Worm (Caenorhabditis elegans) whole organism, mixed stage, embryonic: ENCODE results near the gene uba-1.

Source experiments
- M03D4.4 ChIP-seq: sonication (generic microtip); optimal IDR thresholded peaks from 2 replicates; lab custom pipeline; 2017; ENCODE audit warnings: mild to moderate bottlenecking, missing genetic modification characterization, missing compliant biosample characterization
- bed-3 ChIP-seq: fragments of 200-800 bp; sonication (Bioruptor generic); optimal IDR thresholded peaks from 3 replicates; lab custom pipeline; 2018; ENCODE audit warnings: mild to moderate bottlenecking, missing genetic modification characterization, moderate library complexity, missing compliant biosample characterization
- blmp-1 ChIP-seq: fragments of 150-350 bp; optimal IDR thresholded peaks from 2 replicates; lab custom pipeline; 2014; ENCODE audit warnings: missing biosample characterization, missing genetic modification characterization
- ces-1 ChIP-seq: fragments of 150-350 bp; optimal IDR thresholded peaks from 2 replicates; lab custom pipeline; 2014; ENCODE audit warnings: missing biosample characterization, missing genetic modification reagents, missing genetic modification characterization
- cnd-1 ChIP-seq: fragments of 200-800 bp; sonication (Bioruptor generic); optimal IDR thresholded peaks from 2 replicates; lab custom pipeline; 2018; ENCODE audit warnings: mild to moderate bottlenecking, missing genetic modification characterization, missing compliant biosample characterization
- drap-1 ChIP-seq: fragments of 200-800 bp; sonication (Bioruptor generic); optimal IDR thresholded peaks from 3 replicates; lab custom pipeline; 2018; ENCODE audit warnings: mild to moderate bottlenecking, missing genetic modification characterization, missing compliant biosample characterization
- flh-1 ChIP-seq: fragments of 200-800 bp; sonication (Bioruptor generic); optimal IDR thresholded peaks from 2 replicates; lab custom pipeline; 2018; ENCODE audit warnings: mild to moderate bottlenecking, missing genetic modification characterization, moderate library complexity, missing compliant biosample characterization
- ham-2 ChIP-seq: fragments of 200-800 bp; sonication (Bioruptor generic); optimal IDR thresholded peaks from 2 replicates; lab custom pipeline; 2018; ENCODE audit warnings: mild to moderate bottlenecking, missing genetic modification characterization, missing compliant biosample characterization
- hlh-1 ChIP-seq: fragments of 150-350 bp; optimal IDR thresholded peaks from 2 replicates; lab custom pipeline; 2014; ENCODE audit warnings: missing biosample characterization, missing genetic modification reagents, missing genetic modification characterization
- lin-13 ChIP-seq: fragments of 150-350 bp; optimal IDR thresholded peaks from 2 replicates; lab custom pipeline; 2014; ENCODE audit warnings: missing biosample characterization, missing genetic modification characterization
- lin-32 ChIP-seq: fragments of 200-800 bp; sonication (Bioruptor generic); optimal IDR thresholded peaks from 2 replicates; lab custom pipeline; 2018; ENCODE audit warnings: mild to moderate bottlenecking, missing genetic modification characterization, missing compliant biosample characterization
- lsy-2 ChIP-seq: fragments of 150-350 bp; optimal IDR thresholded peaks from 2 replicates; lab custom pipeline; 2014; ENCODE audit warnings: missing biosample characterization, missing genetic modification characterization
- mab-5 ChIP-seq: fragments of 150-350 bp; optimal IDR thresholded peaks from 2 replicates; lab custom pipeline; 2014; ENCODE audit warnings: missing biosample characterization, missing genetic modification characterization
- nhr-12 ChIP-seq: fragments of 150-350 bp; optimal IDR thresholded peaks from 2 replicates; lab custom pipeline; 2014; ENCODE audit warnings: missing biosample characterization, missing genetic modification characterization
- nhr-2 ChIP-seq: fragments of 150-350 bp; optimal IDR thresholded peaks from 2 replicates; lab custom pipeline; 2014; ENCODE audit warnings: missing biosample characterization, missing genetic modification characterization
- nhr-28 ChIP-seq: fragments of 150-350 bp; optimal IDR thresholded peaks from 2 replicates; lab custom pipeline; 2014; ENCODE audit warnings: missing biosample characterization, missing genetic modification characterization
- nhr-76 ChIP-seq: sonication (generic microtip); optimal IDR thresholded peaks from 2 replicates; lab custom pipeline; 2017; ENCODE audit warnings: missing biosample characterization, missing genetic modification characterization
- sem-2 ChIP-seq: fragments of 200-800 bp; sonication (Bioruptor generic); optimal IDR thresholded peaks from 2 replicates; lab custom pipeline; 2018; ENCODE audit warnings: mild to moderate bottlenecking, missing genetic modification characterization, missing compliant biosample characterization
- sptf-1 ChIP-seq: sonication (generic microtip); optimal IDR thresholded peaks from 2 replicates; lab custom pipeline; 2017; ENCODE audit warnings: mild to moderate bottlenecking, missing genetic modification characterization, moderate library complexity, missing compliant biosample characterization
- tbx-8 ChIP-seq: fragments of 200-800 bp; sonication (Bioruptor generic); optimal IDR thresholded peaks from 2 replicates; lab custom pipeline; 2018; ENCODE audit warnings: mild to moderate bottlenecking, missing genetic modification characterization, moderate library complexity, missing compliant biosample characterization
- unc-120 ChIP-seq: sonication (generic microtip); optimal IDR thresholded peaks from 2 replicates; lab custom pipeline; 2017; ENCODE audit warnings: missing genetic modification characterization, missing compliant biosample characterization; ENCODE audit not compliant: poor library complexity, severe bottlenecking
- unc-39 ChIP-seq: fragments of 150-350 bp; optimal IDR thresholded peaks from 2 replicates; lab custom pipeline; 2014; ENCODE audit warnings: missing biosample characterization, missing genetic modification characterization
- zip-8 ChIP-seq: fragments of 150-350 bp; optimal IDR thresholded peaks from 2 replicates; lab custom pipeline; 2014; ENCODE audit warnings: missing biosample characterization, missing genetic modification characterization

Gene uba-1

ce11 chrIV:10001748-10002147 lies 7.0 kb upstream of the uba-1 start, which contains the start of gene C47E12.3:
Gene C47E12.3 (minus strand): TSS chrIV:10001848.
- no peak for TF ChIP-seq flh-1 (GFP tag; lab: Kevin White, UChicago)
- no peak for TF ChIP-seq nhr-28 (tag; lab: Kevin White, UChicago)
- TF ChIP-seq hlh-1 = no peak
- no peak for TF ChIP-seq bed-3 (GFP tag; lab: Kevin White, UChicago)
- TF ChIP-seq sem-2 (GFP tag; lab: Kevin White, UChicago) = no peak
- TF ChIP-seq mab-5 (tag; lab: Kevin White, UChicago) = no peak

- TF ChIP-seq lsy-2 (tag; lab: Kevin White, UChicago) = peak; percentile 54
- no peak for TF ChIP-seq nhr-2 (tag; lab: Kevin White, UChicago)
Observed at ce11 chrIV:9998487-9999218, 3.9 kb upstream of the uba-1 start, which contains the start of gene pyp-1. Gene pyp-1 (minus strand): TSS chrIV:9998925.

- no peak for TF ChIP-seq ces-1 (GFP tag; lab: Kevin White, UChicago)
- no peak for TF ChIP-seq nhr-28 (tag; lab: Kevin White, UChicago)
- TF ChIP-seq nhr-2 (tag; lab: Kevin White, UChicago) = no peak
- no peak for TF ChIP-seq sptf-1 (tag; lab: Kevin White, UChicago)
- TF ChIP-seq cnd-1 (tag; lab: Kevin White, UChicago) = no peak
- TF ChIP-seq drap-1 (GFP tag; lab: Kevin White, UChicago) = no peak
- TF ChIP-seq, all 35 proteins: peak for 0
Observed at ce11 chrIV:9993403-9994132, 1.2 kb downstream of the uba-1 start.

ce11 chrIV:9989416-9989815 lies 5.3 kb downstream of the uba-1 start:
- no peak for TF ChIP-seq unc-120 (tag; lab: Kevin White, UChicago)
- TF ChIP-seq cnd-1 (tag; lab: Kevin White, UChicago) = no peak
- TF ChIP-seq flh-1 (GFP tag; lab: Kevin White, UChicago) = no peak
- TF ChIP-seq nhr-2 (tag; lab: Kevin White, UChicago) = no peak
- TF ChIP-seq zip-8 = no peak
- TF ChIP-seq nhr-28 (tag; lab: Kevin White, UChicago) = no peak
- no peak for TF ChIP-seq unc-39 (tag; lab: Kevin White, UChicago)

DNA sequence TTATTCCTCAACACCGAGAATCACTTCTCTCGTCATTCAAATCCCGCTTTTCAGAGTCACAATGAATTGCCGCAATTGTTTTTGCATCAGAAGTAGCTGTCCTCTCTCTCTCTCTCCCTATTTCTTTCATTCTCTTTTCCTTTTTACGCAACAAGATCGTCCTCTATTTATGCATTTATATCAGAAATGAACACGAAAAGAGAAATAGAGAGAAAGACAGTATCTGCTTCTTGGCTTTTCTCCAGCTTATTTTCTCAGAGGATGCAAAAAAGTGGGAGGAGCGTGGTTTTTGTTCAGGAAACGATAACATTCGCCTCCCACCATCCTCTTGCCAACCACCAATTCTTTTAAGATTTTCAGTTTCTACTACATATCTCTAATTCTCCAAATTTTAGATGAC lies 11.8 kb downstream of the uba-1 start, which contains the start of gene mam-2:
TSS of gene mam-2 (plus strand) at position 301 of the 400 bp plus-strand sequence.
- TF ChIP-seq nhr-12 (tag; lab: Kevin White, UChicago) (no peak), ham-2 (GFP tag; lab: Kevin White, UChicago) (peak; percentile 33)

- TF ChIP-seq nhr-76 (tag; lab: Kevin White, UChicago) = no peak
- TF ChIP-seq blmp-1 = no peak
- no peak for TF ChIP-seq sem-2 (GFP tag; lab: Kevin White, UChicago)
- no peak for TF ChIP-seq mab-5 (tag; lab: Kevin White, UChicago)
- no peak for TF ChIP-seq M03D4.4 (tag; lab: Kevin White, UChicago)
- no peak for TF ChIP-seq lin-32
Observed at ce11 chrIV:9982226-9982794, 12.4 kb downstream of the uba-1 start, which contains the start of gene rrp-1. Gene rrp-1 (minus strand): TSS chrIV:9982276.

DNA sequence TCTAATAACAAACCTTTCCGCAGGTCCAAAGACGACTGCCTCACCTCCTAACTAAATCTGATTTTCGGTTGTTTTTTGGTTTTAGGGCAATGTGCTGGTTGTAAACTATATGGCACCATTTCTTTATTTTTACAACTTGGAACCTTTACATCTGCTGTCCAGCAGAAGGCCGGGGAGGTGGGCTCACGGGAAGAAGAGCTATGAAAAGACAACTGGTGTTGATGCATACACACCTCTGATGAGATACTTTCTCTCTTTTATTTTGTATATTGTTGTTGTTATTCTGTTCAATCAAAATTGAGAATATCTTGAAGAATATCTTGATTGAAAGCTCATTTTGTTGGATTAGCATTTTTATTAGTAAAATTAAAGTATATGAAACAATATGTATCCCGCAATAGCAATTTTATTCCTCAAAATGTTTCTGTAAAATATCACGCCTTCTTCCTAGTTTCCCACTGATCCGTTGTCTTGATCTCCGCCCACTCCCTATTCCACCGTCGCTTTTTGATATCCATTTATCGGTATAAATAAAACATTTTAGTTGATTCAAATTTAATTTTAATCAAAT lies 17.1 kb downstream of the uba-1 start, which contains the start of gene dhp-2:
TSS of gene dhp-2 (plus strand) at position 521 of the 571 bp plus-strand sequence.
- no peak for TF ChIP-seq nhr-12 (tag; lab: Kevin White, UChicago)
- no peak for TF ChIP-seq lin-13 (tag; lab: Kevin White, UChicago)
- TF ChIP-seq sptf-1 (tag; lab: Kevin White, UChicago) = no peak
- TF ChIP-seq hlh-1 = peak; percentile 83
- TF ChIP-seq nhr-28 (tag; lab: Kevin White, UChicago) = no peak
- no peak for TF ChIP-seq tbx-8
